Worm (Caenorhabditis elegans): ENCODE measurements around the gene ZC395.5.
A peak's percentile ranks its signal among the peaks of the same experiment; 100 is the strongest.

Gene ZC395.5

ce11 chrIII:5287877-5288276 lies 20.2 kb downstream of the ZC395.5 start, which contains the start of gene T15B12.1:
TSS of gene T15B12.1 (plus strand) at chrIII:5288177.
- TF ChIP-seq F13H6.1 (tag; optimal IDR thresholded peaks at IDR 0.05): no peak
- TF ChIP-seq nhr-129 (tag; optimal IDR thresholded peaks at IDR 0.05): no peak
- no peak for TF ChIP-seq nhr-11 (tag; optimal IDR thresholded peaks at IDR 0.05)
- TF ChIP-seq sma-3 (GFP tag; optimal IDR thresholded peaks at IDR 0.05): no peak
- no peak for TF ChIP-seq ceh-16 (tag; optimal IDR thresholded peaks at IDR 0.05)
- no peak for TF ChIP-seq nhr-23 (tag; optimal IDR thresholded peaks at IDR 0.05)
- no peak for TF ChIP-seq ama-1 (optimal IDR thresholded peaks at IDR 0.05)
- TF ChIP-seq gmeb-1 (tag; optimal IDR thresholded peaks at IDR 0.05): no peak
- TF ChIP-seq C34F6.9 (tag; optimal IDR thresholded peaks at IDR 0.05): no peak
- TF ChIP-seq ztf-1 (GFP tag; conservative IDR thresholded peaks at IDR 0.05): no peak
- no peak for TF ChIP-seq lin-13 (GFP tag; optimal IDR thresholded peaks at IDR 0.05)
- TF ChIP-seq unc-55 (GFP tag; optimal IDR thresholded peaks at IDR 0.05): no peak
- TF ChIP-seq snpc-4 (tag; optimal IDR thresholded peaks at IDR 0.05): no peak

ce11 chrIII:5290230-5290629 lies 22.6 kb downstream of the ZC395.5 start:
- TF ChIP-seq C34F6.9 (tag; optimal IDR thresholded peaks at IDR 0.05): no peak
- TF ChIP-seq ztf-1 (GFP tag; conservative IDR thresholded peaks at IDR 0.05): no peak
- TF ChIP-seq R02D3.7 (tag; optimal IDR thresholded peaks at IDR 0.05): no peak
- TF ChIP-seq fos-1 (tag; optimal IDR thresholded peaks at IDR 0.05): no peak
- no peak for TF ChIP-seq ztf-11 (tag; optimal IDR thresholded peaks at IDR 0.05)
- no peak for TF ChIP-seq ZK546.5 (tag; optimal IDR thresholded peaks at IDR 0.05)
- TF ChIP-seq egl-27 (tag; optimal IDR thresholded peaks at IDR 0.05): no peak
- no peak for TF ChIP-seq mbf-1 (tag; optimal IDR thresholded peaks at IDR 0.05)

ce11 chrIII:5291281-5291680 lies 23.6 kb downstream of the ZC395.5 start:
- TF ChIP-seq lsy-2 (tag; optimal IDR thresholded peaks at IDR 0.05) (no peak), nhr-23 (tag; optimal IDR thresholded peaks at IDR 0.05) (no peak), fos-1 (tag; optimal IDR thresholded peaks at IDR 0.05) (peak; percentile 46), nhr-129 (tag; optimal IDR thresholded peaks at IDR 0.05) (no peak)

- no peak for TF ChIP-seq ceh-82 (tag; optimal IDR thresholded peaks at IDR 0.05)
- no peak for TF ChIP-seq nhr-10 (tag; optimal IDR thresholded peaks at IDR 0.05)
- TF ChIP-seq ceh-16 (tag; optimal IDR thresholded peaks at IDR 0.05): no peak
- TF ChIP-seq nhr-23 (tag; optimal IDR thresholded peaks at IDR 0.05): no peak
- no peak for TF ChIP-seq ztf-4 (tag; optimal IDR thresholded peaks at IDR 0.05)
- no peak for TF ChIP-seq ama-1 (optimal IDR thresholded peaks at IDR 0.05)
- TF ChIP-seq unc-62 (GFP tag; optimal IDR thresholded peaks at IDR 0.05): no peak
- no peak for TF ChIP-seq lin-39 (tag; optimal IDR thresholded peaks at IDR 0.05)
- TF ChIP-seq aly-2 (tag; optimal IDR thresholded peaks at IDR 0.05): no peak
- no peak for TF ChIP-seq nhr-77 (tag; optimal IDR thresholded peaks at IDR 0.05)
- no peak for TF ChIP-seq F13H6.1 (tag; optimal IDR thresholded peaks at IDR 0.05)
- TF ChIP-seq skn-1 (tag; optimal IDR thresholded peaks at IDR 0.05): no peak
- TF ChIP-seq lsy-2 (tag; optimal IDR thresholded peaks at IDR 0.05): no peak
- TF ChIP-seq snpc-4 (tag; optimal IDR thresholded peaks at IDR 0.05): no peak
- TF ChIP-seq mbf-1 (tag; optimal IDR thresholded peaks at IDR 0.05): no peak
- TF ChIP-seq elt-1 (tag; optimal IDR thresholded peaks at IDR 0.05): no peak
Measured at ce11 chrIII:5294281-5294680, 26.6 kb downstream of the ZC395.5 start.

- no peak for TF ChIP-seq skn-1 (tag; optimal IDR thresholded peaks at IDR 0.05)
- TF ChIP-seq crh-2 (tag; optimal IDR thresholded peaks at IDR 0.05): peak; percentile 28
- peak; percentile 67 for TF ChIP-seq Y55F3AM.14 (GFP tag; optimal IDR thresholded peaks at IDR 0.05)
- peak; percentile 9 for TF ChIP-seq nhr-6 (tag; optimal IDR thresholded peaks at IDR 0.05)
- TF ChIP-seq nhr-21 (tag; optimal IDR thresholded peaks at IDR 0.05): peak; percentile 28
- TF ChIP-seq C34F6.9 (tag; optimal IDR thresholded peaks at IDR 0.05): peak; percentile 58
- TF ChIP-seq mdl-1 (tag; optimal IDR thresholded peaks at IDR 0.05): no peak
- TF ChIP-seq sma-3 (GFP tag; optimal IDR thresholded peaks at IDR 0.05): peak; percentile 55
- no peak for TF ChIP-seq nhr-23 (tag; optimal IDR thresholded peaks at IDR 0.05)
- TF ChIP-seq sma-9 (GFP tag; optimal IDR thresholded peaks at IDR 0.05): peak; percentile 74
- TF ChIP-seq sma-9 (tag; optimal IDR thresholded peaks at IDR 0.05): no peak
- TF ChIP-seq sem-4 (tag; optimal IDR thresholded peaks at IDR 0.05): peak; percentile 34
- TF ChIP-seq ztf-4 (tag; optimal IDR thresholded peaks at IDR 0.05): peak; percentile 56
- peak; percentile 44 to 54 for TF ChIP-seq lsy-2 (tag; optimal IDR thresholded peaks at IDR 0.05)
- TF ChIP-seq mab-5 (tag; optimal IDR thresholded peaks at IDR 0.05): peak; percentile 33
- peak; percentile 50 for TF ChIP-seq unc-55 (GFP tag; optimal IDR thresholded peaks at IDR 0.05)
- no peak for TF ChIP-seq snpc-4 (tag; optimal IDR thresholded peaks at IDR 0.05)
- no peak for TF ChIP-seq elt-1 (tag; optimal IDR thresholded peaks at IDR 0.05)
- TF ChIP-seq F13H6.1 (tag; optimal IDR thresholded peaks at IDR 0.05): peak; percentile 72
- TF ChIP-seq fos-1 (tag; optimal IDR thresholded peaks at IDR 0.05): peak; percentile 26
- TF ChIP-seq ztf-11 (tag; optimal IDR thresholded peaks at IDR 0.05): no peak
- peak; percentile 56 for TF ChIP-seq lin-13 (GFP tag; optimal IDR thresholded peaks at IDR 0.05)
- peak; percentile 78 for TF ChIP-seq nhr-129 (tag; optimal IDR thresholded peaks at IDR 0.05)
- peak; percentile 36 for TF ChIP-seq gmeb-1 (tag; optimal IDR thresholded peaks at IDR 0.05)
Measured at ce11 chrIII:5294867-5295266, 27.2 kb downstream of the ZC395.5 start.
